Worm (Caenorhabditis elegans) whole organism, young adult: ENCODE data around the gene act-3.

Source experiments
- B0261.1 ChIP-seq: sonication (generic microtip); optimal IDR thresholded peaks from 2 replicates; lab custom pipeline; 2016; ENCODE audit warnings: mild to moderate bottlenecking, missing genetic modification characterization, moderate library complexity, missing compliant biosample characterization
- B0336.3 ChIP-seq: fragments of 200-800 bp; sonication (Bioruptor generic); IDR thresholded peaks from 2 replicates; pipeline ENCODE4 v1.3.6; 2022; ENCODE audit warnings: missing genetic modification characterization, missing compliant biosample characterization
- C06A6.2 ChIP-seq: fragments of 200-800 bp; sonication (Bioruptor generic); conservative IDR thresholded peaks from 2 replicates; pipeline ENCODE4 v1.3.6; 2022; ENCODE audit warnings: missing genetic modification characterization, missing compliant biosample characterization
- C17E4.6 ChIP-seq: fragments of 200-800 bp; sonication (Bioruptor generic); IDR thresholded peaks from 2 replicates; pipeline ENCODE4 v1.3.6; 2022; ENCODE audit warnings: missing genetic modification reagents, missing genetic modification characterization, missing compliant biosample characterization
- D2030.7 ChIP-seq: fragments of 200-800 bp; sonication (Bioruptor generic); IDR thresholded peaks from 2 replicates; pipeline ENCODE4 v1.3.6; 2022; ENCODE audit warnings: missing genetic modification reagents, missing genetic modification characterization, missing compliant biosample characterization
- F22D6.2 ChIP-seq: sonication (generic microtip); optimal IDR thresholded peaks from 2 replicates; lab custom pipeline; 2016; ENCODE audit warnings: mild to moderate bottlenecking, missing genetic modification characterization, missing compliant biosample characterization
- F57C9.4 ChIP-seq: sonication (generic microtip); optimal IDR thresholded peaks from 2 replicates; lab custom pipeline; 2017; ENCODE audit warnings: mild to moderate bottlenecking, missing genetic modification characterization, missing compliant biosample characterization
- T26A5.8 ChIP-seq: sonication (generic microtip); optimal IDR thresholded peaks from 2 replicates; lab custom pipeline; 2016; ENCODE audit warnings: missing genetic modification characterization, missing compliant biosample characterization
- Y53G8AR.9 ChIP-seq: fragments of 200-800 bp; sonication (Bioruptor generic); conservative IDR thresholded peaks from 2 replicates; pipeline ENCODE4 v1.3.6; 2022; ENCODE audit warnings: missing genetic modification reagents, missing genetic modification characterization, missing compliant biosample characterization
- Y56A3A.18 ChIP-seq: fragments of 200-800 bp; sonication (Bioruptor generic); IDR thresholded peaks from 2 replicates; pipeline ENCODE4 v1.3.6; 2022; ENCODE audit warnings: missing genetic modification reagents, missing genetic modification characterization, missing compliant biosample characterization
- Y79H2A.3 ChIP-seq: fragments of 200-800 bp; sonication (Bioruptor generic); conservative IDR thresholded peaks from 2 replicates; pipeline ENCODE4 v1.3.6; 2022; ENCODE audit warnings: missing genetic modification reagents, missing genetic modification characterization, missing compliant biosample characterization
- Y95B8A.8 ChIP-seq: fragments of 200-800 bp; sonication (Bioruptor generic); IDR thresholded peaks from 2 replicates; pipeline ENCODE4 v1.3.6; 2022; ENCODE audit warnings: missing genetic modification reagents, missing genetic modification characterization, missing compliant biosample characterization
- akir-1 ChIP-seq: fragments of 200-800 bp; sonication (Bioruptor generic); optimal IDR thresholded peaks from 2 replicates; lab custom pipeline; 2018; ENCODE audit warnings: mild to moderate bottlenecking, missing genetic modification characterization, moderate library complexity, missing compliant biosample characterization
- cebp-1 ChIP-seq, 2 experiments: fragments of 200-800 bp in 1 of 2; sonication (Bioruptor generic) in 1 of 2; sonication (generic microtip) in 1 of 2; IDR thresholded peaks in 1 of 2; optimal IDR thresholded peaks in 1 of 2; 2 replicates each; pipeline versions ENCODE4 v1.3.6 to Lab custom; 2017 to 2022; ENCODE audit warnings: missing compliant biosample characterization in 2 of 2, missing genetic modification characterization in 2 of 2, mild to moderate bottlenecking in 1 of 2, missing genetic modification reagents in 1 of 2, moderate library complexity in 1 of 2
- cebp-2 ChIP-seq: fragments of 200-800 bp; sonication (Bioruptor generic); IDR thresholded peaks from 2 replicates; pipeline ENCODE4 v1.3.6; 2022; ENCODE audit warnings: missing genetic modification characterization, missing compliant biosample characterization
- ceh-100 ChIP-seq: fragments of 200-800 bp; sonication (Bioruptor generic); IDR thresholded peaks from 2 replicates; pipeline ENCODE4 v1.3.6; 2022; ENCODE audit warnings: missing genetic modification reagents, missing genetic modification characterization, missing compliant biosample characterization
- ceh-27 ChIP-seq: fragments of 200-800 bp; sonication (Bioruptor generic); optimal IDR thresholded peaks from 2 replicates; lab custom pipeline; 2018; ENCODE audit warnings: mild to moderate bottlenecking, missing genetic modification characterization, moderate library complexity, missing compliant biosample characterization
- chd-7 ChIP-seq: sonication (generic microtip); optimal IDR thresholded peaks from 2 replicates; lab custom pipeline; 2016; ENCODE audit warnings: mild to moderate bottlenecking, missing genetic modification characterization, moderate library complexity, missing compliant biosample characterization
- dox-1 ChIP-seq: fragments of 200-800 bp; sonication (Bioruptor generic); IDR thresholded peaks from 2 replicates; pipeline ENCODE4 v1.3.6; 2022; ENCODE audit warnings: missing genetic modification reagents, missing genetic modification characterization, missing compliant biosample characterization
- dpff-1 ChIP-seq: sonication (generic microtip); optimal IDR thresholded peaks from 2 replicates; lab custom pipeline; 2017; ENCODE audit warnings: mild to moderate bottlenecking, missing genetic modification characterization, missing compliant biosample characterization
- dpl-1 ChIP-seq: fragments of 150-350 bp; optimal IDR thresholded peaks from 2 replicates; lab custom pipeline; 2014; ENCODE audit warnings: missing biosample characterization, missing genetic modification reagents, missing genetic modification characterization
- efl-1 ChIP-seq: fragments of 150-350 bp; optimal IDR thresholded peaks from 2 replicates; lab custom pipeline; 2014; ENCODE audit warnings: missing biosample characterization, missing genetic modification reagents, missing genetic modification characterization
- egl-18 ChIP-seq: fragments of 200-800 bp; sonication (Bioruptor generic); IDR thresholded peaks from 2 replicates; pipeline ENCODE4 v1.3.6; 2022; ENCODE audit warnings: missing genetic modification reagents, missing genetic modification characterization, missing compliant biosample characterization
- egl-44 ChIP-seq: fragments of 200-800 bp; sonication (Bioruptor generic); IDR thresholded peaks from 2 replicates; pipeline ENCODE4 v1.3.6; 2022; ENCODE audit warnings: missing genetic modification reagents, missing genetic modification characterization, missing compliant biosample characterization
- egrh-3 ChIP-seq: fragments of 200-800 bp; sonication (Bioruptor generic); IDR thresholded peaks from 2 replicates; pipeline ENCODE4 v1.3.6; 2022; ENCODE audit warnings: missing genetic modification reagents, missing genetic modification characterization, missing compliant biosample characterization
- ekl-4 ChIP-seq: fragments of 200-800 bp; sonication (Bioruptor generic); IDR thresholded peaks from 2 replicates; pipeline ENCODE4 v1.3.6; 2022; ENCODE audit warnings: missing genetic modification reagents, missing genetic modification characterization, missing compliant biosample characterization
- him-1 ChIP-seq: sonication (generic microtip); optimal IDR thresholded peaks from 2 replicates; lab custom pipeline; 2016; ENCODE audit warnings: missing genotype, missing genetic modification reagents, missing genetic modification characterization, missing compliant biosample characterization
- hlh-12 ChIP-seq: sonication (generic microtip); optimal IDR thresholded peaks from 2 replicates; lab custom pipeline; 2016; ENCODE audit warnings: missing genetic modification characterization, missing compliant biosample characterization
- hmg-1.2 ChIP-seq: fragments of 200-800 bp; sonication (Bioruptor generic); IDR thresholded peaks from 2 replicates; pipeline ENCODE4 v1.3.6; 2022; ENCODE audit warnings: missing genetic modification reagents, missing genetic modification characterization, missing compliant biosample characterization
- lag-1 ChIP-seq: fragments of 200-800 bp; sonication (Bioruptor generic); IDR thresholded peaks from 2 replicates; pipeline ENCODE4 v1.3.6; 2022; ENCODE audit warnings: missing genetic modification reagents, missing genetic modification characterization, missing compliant biosample characterization
- let-526 ChIP-seq: fragments of 200-800 bp; sonication (Bioruptor generic); IDR thresholded peaks from 2 replicates; pipeline ENCODE4 v1.3.6; 2022; ENCODE audit warnings: missing genetic modification reagents, missing genetic modification characterization, missing compliant biosample characterization
- lin-26 ChIP-seq: fragments of 200-800 bp; sonication (Bioruptor generic); IDR thresholded peaks from 2 replicates; pipeline ENCODE4 v1.3.6; 2022; ENCODE audit warnings: missing genetic modification reagents, missing genetic modification characterization, missing compliant biosample characterization
- lin-35 ChIP-seq, 3 experiments: fragments of 150-350 bp in 2 of 3; sonication (generic microtip) in 1 of 3; optimal IDR thresholded peaks; 2 replicates each; lab custom pipeline; 2014 to 2018; ENCODE audit warnings: missing biosample characterization in 3 of 3, missing genetic modification characterization in 3 of 3, missing genetic modification reagents in 3 of 3
- lin-54 ChIP-seq: fragments of 200-800 bp; sonication (Bioruptor generic); optimal IDR thresholded peaks from 2 replicates; lab custom pipeline; 2018; ENCODE audit warnings: mild to moderate bottlenecking, missing genetic modification characterization, missing compliant biosample characterization
- madf-8 ChIP-seq: fragments of 200-800 bp; sonication (Bioruptor generic); conservative IDR thresholded peaks from 2 replicates; pipeline ENCODE4 v1.3.6; 2022; ENCODE audit warnings: missing genetic modification reagents, missing genetic modification characterization, missing compliant biosample characterization
- mcd-1 ChIP-seq: fragments of 200-800 bp; sonication (Bioruptor generic); IDR thresholded peaks from 2 replicates; pipeline ENCODE4 v1.3.6; 2022; ENCODE audit warnings: missing genetic modification reagents, missing genetic modification characterization, missing compliant biosample characterization
- nfya-2 ChIP-seq: fragments of 200-800 bp; sonication (Bioruptor generic); IDR thresholded peaks from 2 replicates; pipeline ENCODE4 v1.3.6; 2022; ENCODE audit warnings: missing genetic modification reagents, missing genetic modification characterization, missing compliant biosample characterization
- nhr-80 ChIP-seq: sonication (generic microtip); optimal IDR thresholded peaks from 2 replicates; lab custom pipeline; 2016; ENCODE audit warnings: missing genetic modification characterization, missing compliant biosample characterization
- pbrm-1 ChIP-seq: fragments of 200-800 bp; sonication (Bioruptor generic); IDR thresholded peaks from 2 replicates; pipeline ENCODE4 v1.3.6; 2022; ENCODE audit warnings: missing genetic modification reagents, missing genetic modification characterization, missing compliant biosample characterization
- sdz-38 ChIP-seq: sonication (generic microtip); optimal IDR thresholded peaks from 2 replicates; lab custom pipeline; 2016; ENCODE audit warnings: missing genotype, missing genetic modification characterization, missing compliant biosample characterization
- snpc-1.3 ChIP-seq: sonication (generic microtip); optimal IDR thresholded peaks from 2 replicates; lab custom pipeline; 2017; ENCODE audit warnings: missing genetic modification characterization, mild to moderate bottlenecking, missing compliant biosample characterization, antibody characterized with exemption, moderate library complexity, missing genotype, missing genetic modification reagents; ENCODE audit not compliant: insufficient read depth
- snpc-4 ChIP-seq, 5 experiments: fragments of 150-350 bp in 1 of 5; sonication (generic microtip) in 4 of 5; optimal IDR thresholded peaks; 2 replicates each; lab custom pipeline; 2014 to 2018; ENCODE audit warnings: missing genetic modification characterization in 5 of 5, missing biosample characterization in 3 of 5, antibody characterized with exemption in 2 of 5, mild to moderate bottlenecking in 2 of 5, missing compliant biosample characterization in 2 of 5, missing genotype in 2 of 5, moderate library complexity in 2 of 5, missing genetic modification reagents in 1 of 5
- tbp1 ChIP-seq: fragments of 200-800 bp; sonication (Bioruptor generic); optimal IDR thresholded peaks from 2 replicates; lab custom pipeline; 2018; ENCODE audit warnings: mild to moderate bottlenecking, missing genetic modification characterization, missing compliant biosample characterization
- ztf-18 ChIP-seq: sonication (generic microtip); optimal IDR thresholded peaks from 2 replicates; lab custom pipeline; 2016; ENCODE audit warnings: missing genotype, mild to moderate bottlenecking, missing genetic modification characterization, missing compliant biosample characterization
- ztf-28 ChIP-seq: fragments of 200-800 bp; sonication (Bioruptor generic); IDR thresholded peaks from 2 replicates; pipeline ENCODE4 v1.3.6; 2022; ENCODE audit warnings: missing genetic modification reagents, missing genetic modification characterization, missing compliant biosample characterization
- ztf-3 ChIP-seq: fragments of 200-800 bp; sonication (Bioruptor generic); optimal IDR thresholded peaks from 2 replicates; lab custom pipeline; 2018; ENCODE audit warnings: mild to moderate bottlenecking, missing genetic modification characterization, missing compliant biosample characterization
- ztf-6 ChIP-seq: fragments of 200-800 bp; sonication (Bioruptor generic); IDR thresholded peaks from 2 replicates; pipeline ENCODE4 v1.3.6; 2022; ENCODE audit warnings: missing genetic modification reagents, missing genetic modification characterization, missing compliant biosample characterization

The act-3 gene

DNA sequence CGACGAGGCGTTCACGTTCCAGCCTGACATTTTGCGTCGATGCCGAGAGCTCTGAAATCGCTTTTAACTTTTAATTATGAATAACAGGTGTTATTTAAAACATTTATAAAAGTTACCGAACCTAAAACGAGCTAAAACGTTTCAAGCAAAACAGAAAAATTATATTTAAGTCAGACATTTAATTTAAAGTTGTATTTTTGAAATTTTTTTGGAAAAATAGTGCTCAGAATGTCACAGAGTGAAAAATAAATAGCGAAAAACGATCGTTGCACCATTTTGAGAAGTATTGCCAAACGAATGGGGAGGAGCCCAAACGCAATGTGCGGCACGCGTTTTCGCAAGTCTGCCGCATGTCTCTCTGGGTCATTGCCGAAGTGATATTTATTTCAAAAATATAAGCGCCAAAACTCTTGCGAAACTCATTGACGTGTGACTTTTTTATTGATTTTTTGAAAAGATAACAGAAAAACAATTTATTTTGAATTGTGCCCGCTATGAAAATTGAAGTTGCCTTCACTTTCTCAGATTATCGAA is 38.8 kb upstream of the act-3 start, which contains the start of gene erfa-3 (continued):
- TF ChIP-seq lin-54 (GFP tag; lab: Kevin White, UChicago) (peak; percentile 58), egl-44 (GFP tag; lab: Robert Waterston, UW) (peak; percentile 45; the same call in 1 of the 2 replicates), F22D6.2 (tag; lab: Kevin White, UChicago) (no peak), madf-8 (GFP tag; lab: Robert Waterston, UW) (no peak), egrh-3 (GFP tag; lab: Robert Waterston, UW) (no peak), lin-26 (GFP tag; lab: Robert Waterston, UW) (peak; percentile 36; the same call in 1 of the 2 replicates), dpff-1 (no peak), ztf-3 (GFP tag; lab: Kevin White, UChicago) (no peak), B0336.3 (GFP tag; lab: Robert Waterston, UW) (peak; percentile 33; the same call in 1 of the 2 replicates), dpl-1 (GFP tag; lab: Kevin White, UChicago) (peak; percentile 27), dox-1 (GFP tag; lab: Robert Waterston, UW) (peak; percentile 58), mcd-1 (GFP tag; lab: Robert Waterston, UW) (peak; percentile 68), ztf-28 (no peak), hlh-12 (tag; lab: Kevin White, UChicago) (no peak), lin-35 (GFP tag; optimal IDR thresholded peaks at IDR 0.05; lab: Kevin White, UChicago) (peak in 1 of 3 experiments; percentile 69), cebp-1 (GFP tag; IDR thresholded peaks at IDR 0.05; lab: Robert Waterston, UW) (peak; percentile 93), cebp-1 (tag; optimal IDR thresholded peaks at IDR 0.05; lab: Kevin White, UChicago) (peak; percentile 97), snpc-4 (GFP tag; optimal IDR thresholded peaks at IDR 0.05; lab: Kevin White, UChicago) (peak; percentile 52), snpc-4 (tag; optimal IDR thresholded peaks at IDR 0.05; lab: Kevin White, UChicago) (peak; percentile 0 to 50 (median 34)), egl-18 (GFP tag; lab: Robert Waterston, UW) (0 out of 2 replicates have a peak, but pooled peaks have one; percentile 63), tbp1 (peak; percentile 33), Y79H2A.3 (GFP tag; lab: Robert Waterston, UW) (0 out of 2 replicates have a peak, but pooled peaks have one; percentile 25), nfya-2 (GFP tag; lab: Robert Waterston, UW) (no peak), Y56A3A.18 (GFP tag; lab: Robert Waterston, UW) (no peak), let-526 (0 out of 2 replicates have a peak, but pooled peaks have one; percentile 52), D2030.7 (GFP tag; lab: Robert Waterston, UW) (peak; percentile 38; the same call in 1 of the 2 replicates), ceh-27 (GFP tag; lab: Kevin White, UChicago) (no peak), C17E4.6 (no peak), B0261.1 (tag; lab: Kevin White, UChicago) (no peak), efl-1 (GFP tag; lab: Kevin White, UChicago) (peak; percentile 41), T26A5.8 (tag; lab: Kevin White, UChicago) (no peak), ztf-6 (GFP tag; lab: Robert Waterston, UW) (no peak), him-1 (peak; percentile 17), lag-1 (GFP tag; lab: Robert Waterston, UW) (no peak), cebp-2 (no peak), chd-7 (tag; lab: Kevin White, UChicago) (no peak), Y95B8A.8 (no peak), snpc-1.3 (tag; lab: Kevin White, UChicago) (peak; percentile 25), C06A6.2 (GFP tag; lab: Robert Waterston, UW) (no peak), ceh-100 (GFP tag; lab: Robert Waterston, UW) (peak; percentile 73), pbrm-1 (no peak), nhr-80 (tag; lab: Kevin White, UChicago) (peak; percentile 63), F57C9.4 (tag; lab: Kevin White, UChicago) (no peak), akir-1 (GFP tag; lab: Kevin White, UChicago) (no peak), ztf-18 (tag; lab: Kevin White, UChicago) (peak; percentile 43), hmg-1.2 (GFP tag; lab: Robert Waterston, UW) (peak; percentile 43; the same call in 1 of the 2 replicates), ekl-4 (peak; percentile 62; the same call in 1 of the 2 replicates), Y53G8AR.9 (GFP tag; lab: Robert Waterston, UW) (0 out of 2 replicates have a peak, but pooled peaks have one; percentile 27), sdz-38 (tag; lab: Kevin White, UChicago) (no peak)
